Fruit fly (Drosophila melanogaster) whole organism, embryonic: ENCODE data around the gene CG43062.

Experiments used
- Bgb ChIP-seq: fragments of 200-800 bp; sonication (Bioruptor generic); IDR thresholded peaks from 2 replicates; pipeline ENCODE4 v1.3.6; 2022; ENCODE audit warnings: missing biosample characterization, missing genetic modification characterization; ENCODE audit not compliant: partially characterized antibody
- Blimp-1 ChIP-seq: fragments of 200-800 bp; sonication (Bioruptor generic); optimal IDR thresholded peaks from 3 replicates; lab custom pipeline; 2018; ENCODE audit warnings: missing biosample characterization, missing genetic modification characterization, mild to moderate bottlenecking, moderate library complexity, missing genetic modification reagents
- BtbVII ChIP-seq: fragments of 200-800 bp; sonication (Bioruptor generic); optimal IDR thresholded peaks from 3 replicates; lab custom pipeline; 2017; ENCODE audit warnings: missing biosample characterization, mild to moderate bottlenecking, missing genetic modification characterization
- CG10321 ChIP-seq: fragments of 200-800 bp; sonication (Bioruptor generic); IDR thresholded peaks from 2 replicates; pipeline ENCODE4 v1.3.6; 2022; ENCODE audit warnings: missing biosample characterization, missing genetic modification characterization
- CG10565 ChIP-seq: fragments of 200-800 bp; sonication (Bioruptor generic); optimal IDR thresholded peaks from 3 replicates; lab custom pipeline; 2016; ENCODE audit warnings: missing biosample characterization, mild to moderate bottlenecking, missing genetic modification characterization
- CG10654 ChIP-seq: fragments of 200-800 bp; sonication (Bioruptor generic); optimal IDR thresholded peaks from 2 replicates; lab custom pipeline; 2016; ENCODE audit warnings: missing biosample characterization, missing genetic modification characterization
- CG12071 ChIP-seq: fragments of 200-800 bp; sonication (Bioruptor generic); optimal IDR thresholded peaks from 3 replicates; lab custom pipeline; 2018; ENCODE audit warnings: missing biosample characterization, mild to moderate bottlenecking, missing genetic modification characterization
- CG12769 ChIP-seq: fragments of 200-800 bp; sonication (Bioruptor generic); optimal IDR thresholded peaks from 2 replicates; lab custom pipeline; 2019; ENCODE audit warnings: missing biosample characterization, mild to moderate bottlenecking, missing genetic modification characterization, moderate library complexity
- CG13624 ChIP-seq: fragments of 200-800 bp; sonication (Bioruptor generic); optimal IDR thresholded peaks from 2 replicates; lab custom pipeline; 2016; ENCODE audit warnings: missing biosample characterization, missing genetic modification characterization
- CG13894 ChIP-seq: fragments of 200-800 bp; sonication (Bioruptor generic); optimal IDR thresholded peaks from 3 replicates; lab custom pipeline; 2018; ENCODE audit warnings: missing biosample characterization, mild to moderate bottlenecking, missing genetic modification characterization, moderate library complexity
- CG15073 ChIP-seq: fragments of 200-800 bp; sonication (Bioruptor generic); optimal IDR thresholded peaks from 2 replicates; lab custom pipeline; 2016; ENCODE audit warnings: missing biosample characterization, missing genetic modification characterization
- CG17359 ChIP-seq: fragments of 200-800 bp; sonication (Bioruptor generic); optimal IDR thresholded peaks from 3 replicates; lab custom pipeline; 2018; ENCODE audit warnings: missing biosample characterization, mild to moderate bottlenecking, missing genetic modification characterization, moderate library complexity
- CG17361 ChIP-seq: fragments of 200-800 bp; sonication (Bioruptor generic); IDR thresholded peaks from 3 replicates; pipeline ENCODE4 v1.3.6; 2022; ENCODE audit warnings: missing biosample characterization, missing genetic modification characterization
- CG1792 ChIP-seq: fragments of 200-800 bp; sonication (Bioruptor generic); optimal IDR thresholded peaks from 2 replicates; lab custom pipeline; 2016; ENCODE audit warnings: missing biosample characterization, missing genetic modification characterization
- CG18599 ChIP-seq: fragments of 200-800 bp; sonication (Bioruptor generic); optimal IDR thresholded peaks from 3 replicates; lab custom pipeline; 2017; ENCODE audit warnings: missing biosample characterization, missing genetic modification characterization, mild to moderate bottlenecking, moderate library complexity, missing genetic modification reagents
- CG2199 ChIP-seq: fragments of 200-800 bp; sonication (Bioruptor generic); IDR thresholded peaks from 3 replicates; pipeline ENCODE4 v1.3.6; 2022; ENCODE audit warnings: missing biosample characterization, missing genetic modification characterization
- CG2678 ChIP-seq: fragments of 200-800 bp; sonication (Bioruptor generic); optimal IDR thresholded peaks from 3 replicates; lab custom pipeline; 2019; ENCODE audit warnings: missing biosample characterization, mild to moderate bottlenecking, missing genetic modification characterization, moderate library complexity
- CG43689 ChIP-seq: fragments of 200-800 bp; sonication (Bioruptor generic); IDR thresholded peaks from 2 replicates; pipeline ENCODE4 v1.3.6; 2022; ENCODE audit warnings: missing biosample characterization, missing genetic modification characterization
- CG4617 ChIP-seq: fragments of 200-800 bp; sonication (Bioruptor generic); optimal IDR thresholded peaks from 3 replicates; lab custom pipeline; 2016; ENCODE audit warnings: missing biosample characterization, missing genetic modification characterization, borderline replicate concordance
- CG4730 ChIP-seq: fragments of 200-800 bp; sonication (Bioruptor generic); IDR thresholded peaks from 2 replicates; pipeline ENCODE4 v1.3.6; 2022; ENCODE audit warnings: missing biosample characterization, missing genetic modification characterization
- CG5180 ChIP-seq: fragments of 200-800 bp; sonication (Bioruptor generic); optimal IDR thresholded peaks from 3 replicates; lab custom pipeline; 2017; ENCODE audit warnings: missing biosample characterization, missing genetic modification characterization, mild to moderate bottlenecking, moderate library complexity, missing genetic modification reagents
- CG6854 ChIP-seq: fragments of 200-800 bp; sonication (Bioruptor generic); optimal IDR thresholded peaks from 3 replicates; lab custom pipeline; 2017; ENCODE audit warnings: missing biosample characterization, mild to moderate bottlenecking, missing genetic modification characterization
- CG8388 ChIP-seq: fragments of 200-800 bp; sonication (Bioruptor generic); optimal IDR thresholded peaks from 2 replicates; lab custom pipeline; 2019; ENCODE audit warnings: missing biosample characterization, mild to moderate bottlenecking, missing genetic modification characterization, moderate library complexity
- CG8765 ChIP-seq: fragments of 200-800 bp; sonication (Bioruptor generic); IDR thresholded peaks from 2 replicates; pipeline ENCODE4 v1.3.6; 2022; ENCODE audit warnings: missing biosample characterization, missing genetic modification characterization
- CG8944 ChIP-seq: fragments of 200-800 bp; sonication (Bioruptor generic); optimal IDR thresholded peaks from 3 replicates; lab custom pipeline; 2016; ENCODE audit warnings: missing biosample characterization, missing genetic modification characterization
- CG9215 ChIP-seq: fragments of 200-800 bp; sonication (Bioruptor generic); IDR thresholded peaks from 2 replicates; pipeline ENCODE4 v1.3.6; 2022; ENCODE audit warnings: missing biosample characterization, missing genetic modification characterization
- CG9797 ChIP-seq: fragments of 200-800 bp; sonication (Bioruptor generic); optimal IDR thresholded peaks from 3 replicates; lab custom pipeline; 2018; ENCODE audit warnings: missing biosample characterization, mild to moderate bottlenecking, missing genetic modification characterization
- CG9932 ChIP-seq: fragments of 200-800 bp; sonication (Bioruptor generic); IDR thresholded peaks from 2 replicates; pipeline ENCODE4 v1.3.6; 2022; ENCODE audit warnings: missing biosample characterization, missing genetic modification characterization
- Camta ChIP-seq: fragments of 200-800 bp; sonication (Bioruptor generic); optimal IDR thresholded peaks from 2 replicates; lab custom pipeline; 2016; ENCODE audit warnings: missing biosample characterization, missing genetic modification characterization
- Deaf1 ChIP-seq: fragments of 200-800 bp; optimal IDR thresholded peaks from 3 replicates; lab custom pipeline; 2019; ENCODE audit warnings: missing biosample characterization, mild to moderate bottlenecking, missing genetic modification characterization, moderate library complexity
- Dll ChIP-seq: fragments of 200-800 bp; sonication (Bioruptor generic); IDR thresholded peaks from 4 replicates; pipeline ENCODE4 v1.3.6; 2022; ENCODE audit warnings: missing biosample characterization, missing genetic modification characterization; ENCODE audit not compliant: partially characterized antibody
- Drgx ChIP-seq: fragments of 200-800 bp; sonication (Bioruptor generic); IDR thresholded peaks from 2 replicates; pipeline ENCODE4 v1.3.6; 2022; ENCODE audit warnings: missing biosample characterization, missing genetic modification characterization
- Fer3 ChIP-seq: fragments of 200-800 bp; sonication (Bioruptor generic); optimal IDR thresholded peaks from 2 replicates; lab custom pipeline; 2018; ENCODE audit warnings: missing biosample characterization, mild to moderate bottlenecking, missing genetic modification characterization, moderate library complexity
- HLH54F ChIP-seq: fragments of 200-800 bp; sonication (Bioruptor generic); optimal IDR thresholded peaks from 3 replicates; lab custom pipeline; 2016; ENCODE audit warnings: missing biosample characterization, missing genetic modification characterization
- Nf-YB ChIP-seq: fragments of 200-800 bp; sonication (Bioruptor generic); optimal IDR thresholded peaks from 3 replicates; lab custom pipeline; 2019; ENCODE audit warnings: missing biosample characterization, mild to moderate bottlenecking, missing genetic modification characterization, moderate library complexity
- Nf-YC ChIP-seq: fragments of 200-800 bp; optimal IDR thresholded peaks from 3 replicates; lab custom pipeline; 2019; ENCODE audit warnings: missing biosample characterization, mild to moderate bottlenecking, missing genetic modification characterization, moderate library complexity
- Oaz ChIP-seq: fragments of 200-800 bp; sonication (Bioruptor generic); IDR thresholded peaks from 2 replicates; pipeline ENCODE4 v1.3.6; 2022; ENCODE audit warnings: missing biosample characterization, missing genetic modification characterization
- Sox102F ChIP-seq: fragments of 200-800 bp; sonication (Bioruptor generic); optimal IDR thresholded peaks from 2 replicates; lab custom pipeline; 2018; ENCODE audit warnings: missing biosample characterization, mild to moderate bottlenecking, missing genetic modification characterization, moderate library complexity
- Ssrp ChIP-seq: fragments of 200-800 bp; sonication (Bioruptor generic); optimal IDR thresholded peaks from 2 replicates; lab custom pipeline; 2018; ENCODE audit warnings: missing biosample characterization, mild to moderate bottlenecking, missing genetic modification characterization, moderate library complexity
- amos ChIP-seq: fragments of 200-800 bp; sonication (Bioruptor generic); IDR thresholded peaks from 2 replicates; pipeline ENCODE4 v1.3.6; 2022; ENCODE audit warnings: missing biosample characterization, missing genetic modification characterization; ENCODE audit not compliant: partially characterized antibody
- danr ChIP-seq: fragments of 200-800 bp; sonication (Bioruptor generic); IDR thresholded peaks from 2 replicates; pipeline ENCODE4 v1.3.6; 2022; ENCODE audit warnings: missing biosample characterization, missing genetic modification characterization
- inv ChIP-seq: fragments of 200-800 bp; sonication (Bioruptor generic); IDR thresholded peaks from 2 replicates; pipeline ENCODE4 v1.3.6; 2022; ENCODE audit warnings: missing biosample characterization, missing genetic modification characterization; ENCODE audit not compliant: partially characterized antibody
- kni ChIP-seq: fragments of 200-800 bp; sonication (Bioruptor generic); optimal IDR thresholded peaks from 3 replicates; lab custom pipeline; 2017; ENCODE audit warnings: mild to moderate bottlenecking, missing biosample characterization, missing genetic modification reagents, missing genetic modification characterization
- maf-S ChIP-seq: fragments of 200-800 bp; sonication (Bioruptor generic); optimal IDR thresholded peaks from 2 replicates; lab custom pipeline; 2016; ENCODE audit warnings: missing biosample characterization, missing genetic modification characterization
- nau ChIP-seq: fragments of 200-800 bp; sonication (Bioruptor generic); optimal IDR thresholded peaks from 3 replicates; lab custom pipeline; 2017; ENCODE audit warnings: missing biosample characterization, mild to moderate bottlenecking, missing genetic modification characterization, missing genetic modification reagents
- pum ChIP-seq: fragments of 200-800 bp; sonication (Bioruptor generic); optimal IDR thresholded peaks from 2 replicates; lab custom pipeline; 2016; ENCODE audit warnings: missing biosample characterization, missing genetic modification characterization
- salm ChIP-seq: fragments of 200-800 bp; sonication (Bioruptor generic); optimal IDR thresholded peaks from 2 replicates; lab custom pipeline; 2018; ENCODE audit warnings: missing biosample characterization, mild to moderate bottlenecking, missing genetic modification characterization
- sqz ChIP-seq: fragments of 200-800 bp; sonication (Bioruptor generic); optimal IDR thresholded peaks from 3 replicates; lab custom pipeline; 2018; ENCODE audit warnings: missing biosample characterization, mild to moderate bottlenecking, missing genetic modification characterization
- sr ChIP-seq: fragments of 200-800 bp; sonication (Bioruptor generic); IDR thresholded peaks from 3 replicates; pipeline ENCODE4 v1.3.6; 2022; ENCODE audit warnings: missing biosample characterization, missing genetic modification characterization
- stc ChIP-seq: fragments of 200-800 bp; sonication (Bioruptor generic); IDR thresholded peaks from 2 replicates; pipeline ENCODE4 v1.3.6; 2022; ENCODE audit warnings: missing biosample characterization, missing genetic modification characterization
- twi ChIP-seq: fragments of 200-800 bp; optimal IDR thresholded peaks from 2 replicates; lab custom pipeline; 2019; ENCODE audit warnings: missing biosample characterization, mild to moderate bottlenecking, missing genetic modification characterization, moderate library complexity

CG43062 gene

DNA sequence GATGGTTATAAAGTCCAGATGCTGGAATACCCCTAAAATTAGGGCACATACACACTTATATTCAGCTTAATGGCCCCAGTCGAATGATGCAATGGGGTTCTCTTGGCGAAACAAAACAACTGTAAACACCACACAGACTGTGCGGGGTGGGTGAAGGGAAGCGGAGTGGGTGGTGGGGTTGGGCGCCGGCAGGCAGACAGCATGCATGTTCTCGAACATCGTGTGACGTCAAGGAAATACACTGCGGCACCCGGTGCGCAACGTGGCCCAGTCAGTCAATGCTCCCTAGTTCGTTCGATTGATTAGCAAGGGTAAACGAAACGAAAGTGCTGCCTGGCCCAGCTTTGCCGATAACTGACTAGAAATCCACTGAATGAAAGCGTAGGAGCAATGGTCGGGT lies 12.4 kb downstream of the CG43062 start (continued):
- TF ChIP-seq CG13624 (GFP tag; lab: Kevin White, UChicago) (no peak), Drgx (GFP tag; lab: Robert Waterston, UW) (no peak), nau (GFP tag; lab: Kevin White, UChicago) (no peak), CG13894 (tag; lab: Kevin White, UChicago) (no peak), Oaz (GFP tag; lab: Robert Waterston, UW) (no peak), stc (GFP tag; lab: Robert Waterston, UW) (no peak), Sox102F (no peak), Nf-YB (peak; percentile 39), BtbVII (GFP tag; lab: Kevin White, UChicago) (peak; percentile 5), HLH54F (GFP tag; lab: Kevin White, UChicago) (no peak), CG10565 (no peak), CG8388 (GFP tag; lab: Kevin White, UChicago) (no peak), CG4730 (GFP tag; lab: Robert Waterston, UW) (no peak), maf-S (GFP tag; lab: Kevin White, UChicago) (no peak), CG12071 (peak; percentile 11), Bgb (no peak), Deaf1 (tag; lab: Kevin White, UChicago) (peak; percentile 11), CG17359 (tag; lab: Kevin White, UChicago) (peak; percentile 35), amos (GFP tag; lab: Robert Waterston, UW) (no peak), CG43689 (GFP tag; lab: Robert Waterston, UW) (no peak), Nf-YC (tag; lab: Kevin White, UChicago) (peak; percentile 83), CG4617 (no peak), CG18599 (peak; percentile 48), kni (GFP tag; lab: Kevin White, UChicago) (peak; percentile 23), CG1792 (no peak), Camta (GFP tag; lab: Kevin White, UChicago) (no peak), sr (GFP tag; lab: Robert Waterston, UW) (no peak), CG8944 (GFP tag; lab: Kevin White, UChicago) (no peak), CG8765 (GFP tag; lab: Robert Waterston, UW) (no peak), CG9797 (GFP tag; lab: Kevin White, UChicago) (no peak), Ssrp (tag; lab: Kevin White, UChicago) (no peak), CG12769 (tag; lab: Kevin White, UChicago) (peak; percentile 72), twi (tag; lab: Kevin White, UChicago) (peak; percentile 51), pum (no peak), CG10654 (no peak), Blimp-1 (no peak), CG17361 (GFP tag; lab: Robert Waterston, UW) (no peak), CG9215 (GFP tag; lab: Robert Waterston, UW) (no peak), danr (GFP tag; lab: Robert Waterston, UW) (no peak), inv (GFP tag; lab: Robert Waterston, UW) (no peak), Dll (GFP tag; lab: Robert Waterston, UW) (no peak), CG15073 (GFP tag; lab: Kevin White, UChicago) (no peak), CG5180 (peak; percentile 29), Fer3 (tag; lab: Kevin White, UChicago) (no peak), CG9932 (no peak), CG2199 (no peak), CG10321 (no peak), sqz (no peak), CG2678 (peak; percentile 4), salm (tag; lab: Kevin White, UChicago) (no peak), CG6854 (GFP tag; lab: Kevin White, UChicago) (no peak)
